Fruit fly (Drosophila melanogaster) whole organism, embryonic: ENCODE measurements around the gene CG3635.

Source experiments
- Bgb ChIP-seq: fragments of 200-800 bp; sonication (Bioruptor generic); IDR thresholded peaks from 2 replicates; pipeline ENCODE4 v1.3.6; 2022; ENCODE audit warnings: missing biosample characterization, missing genetic modification characterization; ENCODE audit not compliant: partially characterized antibody
- CG10274 ChIP-seq: fragments of 200-800 bp; sonication (Bioruptor generic); optimal IDR thresholded peaks from 3 replicates; lab custom pipeline; 2017; ENCODE audit warnings: missing biosample characterization, mild to moderate bottlenecking, missing genetic modification characterization
- CG14860 ChIP-seq: fragments of 200-800 bp; sonication (Bioruptor generic); IDR thresholded peaks from 3 replicates; pipeline ENCODE4 v1.3.6; 2022; ENCODE audit warnings: missing biosample characterization, missing genetic modification characterization; ENCODE audit not compliant: partially characterized antibody
- CG15601 ChIP-seq: fragments of 200-800 bp; sonication (Bioruptor generic); optimal IDR thresholded peaks from 3 replicates; lab custom pipeline; 2019; ENCODE audit warnings: missing biosample characterization, mild to moderate bottlenecking, missing genetic modification characterization, moderate library complexity
- CG1603 ChIP-seq: fragments of 200-800 bp; sonication (Bioruptor generic); optimal IDR thresholded peaks from 2 replicates; lab custom pipeline; 2019; ENCODE audit warnings: missing biosample characterization, mild to moderate bottlenecking, missing genetic modification characterization, moderate library complexity
- CG16863 ChIP-seq: fragments of 200-800 bp; sonication (Bioruptor generic); optimal IDR thresholded peaks from 3 replicates; lab custom pipeline; 2016; ENCODE audit warnings: missing biosample characterization, missing genetic modification characterization
- CG18262 ChIP-seq: fragments of 200-800 bp; optimal IDR thresholded peaks from 3 replicates; lab custom pipeline; 2019; ENCODE audit warnings: missing biosample characterization, mild to moderate bottlenecking, missing genetic modification characterization, moderate library complexity
- CG18476 ChIP-seq: fragments of 200-800 bp; sonication (Bioruptor generic); optimal IDR thresholded peaks from 2 replicates; lab custom pipeline; 2016; ENCODE audit warnings: missing biosample characterization, mild to moderate bottlenecking, missing genetic modification characterization
- CG18764 ChIP-seq: fragments of 200-800 bp; sonication (Bioruptor generic); optimal IDR thresholded peaks from 3 replicates; lab custom pipeline; 2016; ENCODE audit warnings: missing biosample characterization, missing genetic modification characterization
- CG31224 ChIP-seq: fragments of 200-800 bp; sonication (Bioruptor generic); IDR thresholded peaks from 2 replicates; pipeline ENCODE4 v1.3.6; 2022; ENCODE audit warnings: missing biosample characterization, missing genetic modification characterization
- CG31365 ChIP-seq: fragments of 200-800 bp; sonication (Bioruptor generic); optimal IDR thresholded peaks from 2 replicates; lab custom pipeline; 2018; ENCODE audit warnings: missing biosample characterization, mild to moderate bottlenecking, missing genetic modification characterization
- CG42726 ChIP-seq: fragments of 200-800 bp; sonication (Bioruptor generic); IDR thresholded peaks from 2 replicates; pipeline ENCODE4 v1.3.6; 2022; ENCODE audit warnings: missing biosample characterization, missing genetic modification characterization; ENCODE audit not compliant: partially characterized antibody
- CG4328 ChIP-seq: fragments of 200-800 bp; sonication (Bioruptor generic); optimal IDR thresholded peaks from 3 replicates; lab custom pipeline; 2017; ENCODE audit warnings: missing biosample characterization, missing genetic modification reagents, missing genetic modification characterization
- CG4424 ChIP-seq: fragments of 200-800 bp; sonication (Bioruptor generic); optimal IDR thresholded peaks from 3 replicates; lab custom pipeline; 2016; ENCODE audit warnings: missing biosample characterization, missing genetic modification characterization
- CG7839 ChIP-seq: fragments of 200-800 bp; sonication (Bioruptor generic); optimal IDR thresholded peaks from 3 replicates; lab custom pipeline; 2018; ENCODE audit warnings: missing biosample characterization, mild to moderate bottlenecking, missing genetic modification characterization, moderate library complexity
- CG8359 ChIP-seq: fragments of 200-800 bp; sonication (Bioruptor generic); optimal IDR thresholded peaks from 2 replicates; lab custom pipeline; 2017; ENCODE audit warnings: missing biosample characterization, mild to moderate bottlenecking, missing genetic modification characterization, borderline replicate concordance
- CG8924 ChIP-seq: fragments of 200-800 bp; optimal IDR thresholded peaks from 3 replicates; lab custom pipeline; 2019; ENCODE audit warnings: missing biosample characterization, mild to moderate bottlenecking, missing genetic modification characterization, moderate library complexity
- D ChIP-seq, 2 experiments: fragments of 200-800 bp in 1 of 2; fragments of >200 bp in 1 of 2; sonication (Bioruptor generic) in 1 of 2; optimal IDR thresholded peaks; 2 replicates in 1 of 2; 3 replicates in 1 of 2; lab custom pipeline; 2017; ENCODE audit warnings: mild to moderate bottlenecking in 1 of 2, missing biosample characterization in 1 of 2, missing genetic modification characterization in 1 of 2, missing genetic modification reagents in 1 of 2
- Lim3 ChIP-seq: fragments of 200-800 bp; sonication (Bioruptor generic); IDR thresholded peaks from 2 replicates; pipeline ENCODE4 v1.3.6; 2022; ENCODE audit warnings: missing biosample characterization, missing genetic modification characterization
- Mes4 ChIP-seq: fragments of 200-800 bp; sonication (Bioruptor generic); optimal IDR thresholded peaks from 2 replicates; lab custom pipeline; 2016; ENCODE audit warnings: missing biosample characterization, missing genetic modification characterization
- Optix ChIP-seq: fragments of 200-800 bp; sonication (Bioruptor generic); IDR thresholded peaks from 3 replicates; pipeline ENCODE4 v1.3.6; 2022; ENCODE audit warnings: missing biosample characterization, missing genetic modification characterization
- Ravus ChIP-seq: fragments of 200-800 bp; sonication (Bioruptor generic); IDR thresholded peaks from 2 replicates; pipeline ENCODE4 v1.3.6; 2022; ENCODE audit warnings: missing biosample characterization, missing genetic modification characterization
- Scr ChIP-seq: fragments of 200-800 bp; sonication (Bioruptor generic); IDR thresholded peaks from 2 replicates; pipeline ENCODE4 v1.3.6; 2022; ENCODE audit warnings: missing biosample characterization, missing genetic modification characterization; ENCODE audit not compliant: partially characterized antibody
- Sin3A ChIP-seq: fragments of >200 bp; optimal IDR thresholded peaks from 2 replicates; lab custom pipeline; 2018
- abd-A ChIP-seq: fragments of 200-800 bp; sonication (Bioruptor generic); optimal IDR thresholded peaks from 3 replicates; lab custom pipeline; 2019; ENCODE audit warnings: missing biosample characterization, mild to moderate bottlenecking, missing genetic modification characterization, moderate library complexity
- amos ChIP-seq: fragments of 200-800 bp; sonication (Bioruptor generic); IDR thresholded peaks from 2 replicates; pipeline ENCODE4 v1.3.6; 2022; ENCODE audit warnings: missing biosample characterization, missing genetic modification characterization; ENCODE audit not compliant: partially characterized antibody
- ara ChIP-seq: fragments of 200-800 bp; sonication (Bioruptor generic); IDR thresholded peaks from 2 replicates; pipeline ENCODE4 v1.3.6; 2022; ENCODE audit warnings: missing biosample characterization, missing genetic modification characterization
- ase ChIP-seq: fragments of 200-800 bp; sonication (Bioruptor generic); IDR thresholded peaks from 3 replicates; pipeline ENCODE4 v1.3.6; 2022; ENCODE audit warnings: missing biosample characterization, missing genetic modification characterization
- ash1 ChIP-seq: fragments of 200-800 bp; sonication (Bioruptor generic); optimal IDR thresholded peaks from 2 replicates; lab custom pipeline; 2018; ENCODE audit warnings: missing biosample characterization, mild to moderate bottlenecking, missing genetic modification characterization
- dysf ChIP-seq: fragments of 200-800 bp; sonication (Bioruptor generic); IDR thresholded peaks from 3 replicates; pipeline ENCODE4 v1.3.6; 2022; ENCODE audit warnings: missing biosample characterization, missing genetic modification characterization
- fd3F ChIP-seq: fragments of 200-800 bp; sonication (Bioruptor generic); optimal IDR thresholded peaks from 2 replicates; lab custom pipeline; 2018; ENCODE audit warnings: missing biosample characterization, mild to moderate bottlenecking, missing genetic modification characterization, moderate library complexity
- fd96Cb ChIP-seq: fragments of 200-800 bp; sonication (Bioruptor generic); optimal IDR thresholded peaks from 2 replicates; lab custom pipeline; 2018; ENCODE audit warnings: missing biosample characterization, mild to moderate bottlenecking, missing genetic modification characterization, moderate library complexity
- gce ChIP-seq: fragments of 200-800 bp; sonication (Bioruptor generic); IDR thresholded peaks from 3 replicates; pipeline ENCODE4 v1.3.6; 2022; ENCODE audit warnings: missing biosample characterization, missing genetic modification characterization
- gcm2 ChIP-seq: fragments of 200-800 bp; sonication (Bioruptor generic); optimal IDR thresholded peaks from 2 replicates; lab custom pipeline; 2016; ENCODE audit warnings: missing biosample characterization, missing genetic modification characterization
- gem ChIP-seq: fragments of 200-800 bp; sonication (Bioruptor generic); optimal IDR thresholded peaks from 2 replicates; lab custom pipeline; 2019; ENCODE audit warnings: missing biosample characterization, mild to moderate bottlenecking, missing genetic modification characterization, moderate library complexity
- gt ChIP-seq: fragments of 200-800 bp; sonication (Bioruptor generic); IDR thresholded peaks from 2 replicates; pipeline ENCODE4 v1.3.6; 2022; ENCODE audit warnings: missing biosample characterization, missing genetic modification characterization
- ham ChIP-seq: fragments of 200-800 bp; sonication (Bioruptor generic); IDR thresholded peaks from 2 replicates; pipeline ENCODE4 v1.3.6; 2022; ENCODE audit warnings: missing biosample characterization, missing genetic modification characterization
- her ChIP-seq: fragments of 200-800 bp; sonication (Bioruptor generic); optimal IDR thresholded peaks from 2 replicates; lab custom pipeline; 2016; ENCODE audit warnings: missing biosample characterization, missing genetic modification characterization
- klu ChIP-seq: fragments of 200-800 bp; sonication (Bioruptor generic); IDR thresholded peaks from 2 replicates; pipeline ENCODE4 v1.3.6; 2022; ENCODE audit warnings: missing biosample characterization, missing genetic modification characterization
- lmd ChIP-seq: fragments of 200-800 bp; sonication (Bioruptor generic); IDR thresholded peaks from 2 replicates; pipeline ENCODE4 v1.3.6; 2022; ENCODE audit warnings: missing biosample characterization, missing genetic modification characterization
- mirr ChIP-seq: fragments of 200-800 bp; sonication (Bioruptor generic); optimal IDR thresholded peaks from 3 replicates; lab custom pipeline; 2018; ENCODE audit warnings: missing biosample characterization, mild to moderate bottlenecking, missing genetic modification characterization
- mld ChIP-seq: fragments of 200-800 bp; sonication (Bioruptor generic); IDR thresholded peaks from 3 replicates; pipeline ENCODE4 v1.3.6; 2022; ENCODE audit warnings: missing biosample characterization, missing genetic modification characterization; ENCODE audit not compliant: partially characterized antibody
- oc ChIP-seq: fragments of 200-800 bp; sonication (Bioruptor generic); optimal IDR thresholded peaks from 2 replicates; lab custom pipeline; 2018; ENCODE audit warnings: missing biosample characterization, mild to moderate bottlenecking, missing genetic modification characterization, moderate library complexity
- pb ChIP-seq: fragments of 200-800 bp; sonication (Bioruptor generic); optimal IDR thresholded peaks from 3 replicates; lab custom pipeline; 2016; ENCODE audit warnings: missing biosample characterization, missing genetic modification characterization
- pum ChIP-seq: fragments of 200-800 bp; sonication (Bioruptor generic); optimal IDR thresholded peaks from 2 replicates; lab custom pipeline; 2016; ENCODE audit warnings: missing biosample characterization, missing genetic modification characterization
- seq ChIP-seq: fragments of 200-800 bp; sonication (Bioruptor generic); IDR thresholded peaks from 2 replicates; pipeline ENCODE4 v1.3.6; 2022; ENCODE audit warnings: missing biosample characterization, missing genetic modification characterization
- sim ChIP-seq: fragments of 200-800 bp; sonication (Bioruptor generic); IDR thresholded peaks from 2 replicates; pipeline ENCODE4 v1.3.6; 2022; ENCODE audit warnings: missing biosample characterization, missing genetic modification characterization
- tna ChIP-seq: fragments of 200-800 bp; sonication (Bioruptor generic); IDR thresholded peaks from 2 replicates; pipeline ENCODE4 v1.3.6; 2022; ENCODE audit warnings: missing biosample characterization, missing genetic modification characterization; ENCODE audit not compliant: partially characterized antibody
- unc-4 ChIP-seq: fragments of 200-800 bp; sonication (Bioruptor generic); IDR thresholded peaks from 2 replicates; pipeline ENCODE4 v1.3.6; 2022; ENCODE audit warnings: missing biosample characterization, missing genetic modification characterization; ENCODE audit not compliant: partially characterized antibody
- vvl ChIP-seq: fragments of 200-800 bp; sonication (Bioruptor generic); IDR thresholded peaks from 2 replicates; pipeline ENCODE4 v1.3.6; 2022; ENCODE audit warnings: missing biosample characterization, missing genetic modification characterization
- wdn ChIP-seq: fragments of 200-800 bp; sonication (Bioruptor generic); IDR thresholded peaks from 2 replicates; pipeline ENCODE4 v1.3.6; 2022; ENCODE audit warnings: missing biosample characterization, missing genetic modification characterization

The CG3635 gene

dm6 chr2L:22131171-22131675 lies 44.0 kb upstream of the CG3635 start, which contains the start of gene CG42748 (continued):
- TF ChIP-seq pb (GFP tag; lab: Kevin White, UChicago) (no peak), CG42726 (GFP tag; lab: Robert Waterston, UW) (no peak), dysf (GFP tag; lab: Robert Waterston, UW) (no peak), fd96Cb (tag; lab: Kevin White, UChicago) (no peak), pum (no peak), abd-A (tag; lab: Kevin White, UChicago) (no peak), tna (GFP tag; lab: Robert Waterston, UW) (peak; percentile 55; the same call in 1 of the 2 replicates), CG31224 (GFP tag; lab: Robert Waterston, UW) (no peak), fd3F (GFP tag; lab: Kevin White, UChicago) (no peak), CG15601 (tag; lab: Kevin White, UChicago) (no peak), CG18476 (GFP tag; lab: Kevin White, UChicago) (no peak), Lim3 (no peak), oc (tag; lab: Kevin White, UChicago) (no peak), CG8359 (no peak), wdn (GFP tag; lab: Robert Waterston, UW) (no peak), CG10274 (GFP tag; lab: Kevin White, UChicago) (no peak), gcm2 (GFP tag; lab: Kevin White, UChicago) (no peak), gce (GFP tag; lab: Robert Waterston, UW) (no peak), CG4424 (GFP tag; lab: Kevin White, UChicago) (no peak), ash1 (GFP tag; lab: Kevin White, UChicago) (no peak), D (optimal IDR thresholded peaks at IDR 0.05; lab: Kevin White, UChicago) (no peak), D (GFP tag; optimal IDR thresholded peaks at IDR 0.05; lab: Kevin White, UChicago) (no peak), vvl (no peak), unc-4 (GFP tag; lab: Robert Waterston, UW) (no peak; the same call in 1 of the 2 replicates), her (GFP tag; lab: Kevin White, UChicago) (no peak), CG14860 (0 out of 3 replicates have a peak, but pooled peaks have one; percentile 42), CG31365 (tag; lab: Kevin White, UChicago) (no peak), CG4328 (no peak), CG18764 (peak; percentile 65), ase (GFP tag; lab: Robert Waterston, UW) (no peak), gt (GFP tag; lab: Robert Waterston, UW) (no peak), ara (GFP tag; lab: Robert Waterston, UW) (no peak), CG7839 (no peak), Scr (GFP tag; lab: Robert Waterston, UW) (peak; percentile 29; the same call in 1 of the 2 replicates), seq (GFP tag; lab: Robert Waterston, UW) (no peak), CG8924 (tag; lab: Kevin White, UChicago) (no peak), lmd (GFP tag; lab: Robert Waterston, UW) (no peak), gem (tag; lab: Kevin White, UChicago) (no peak), Bgb (GFP tag; lab: Robert Waterston, UW) (peak; percentile 75), Ravus (GFP tag; lab: Robert Waterston, UW) (no peak), CG1603 (tag; lab: Kevin White, UChicago) (peak; percentile 86), Optix (GFP tag; lab: Robert Waterston, UW) (no peak), mirr (no peak), Sin3A (lab: Kevin White, UChicago) (no peak), CG16863 (GFP tag; lab: Kevin White, UChicago) (no peak), Mes4 (GFP tag; lab: Kevin White, UChicago) (no peak), mld (GFP tag; lab: Robert Waterston, UW) (no peak), ham (GFP tag; lab: Robert Waterston, UW) (no peak), sim (GFP tag; lab: Robert Waterston, UW) (no peak), klu (GFP tag; lab: Robert Waterston, UW) (no peak), CG18262 (tag; lab: Kevin White, UChicago) (no peak), amos (GFP tag; lab: Robert Waterston, UW) (no peak)
